Worm (Caenorhabditis elegans): Measurements from ENCODE around the gene hdl-2.

The hdl-2 gene

ce11 chrIV:8827500-8827899 is 46.4 kb upstream of the hdl-2 start, which contains the start of gene T28C6.7:
Gene T28C6.7, plus strand, starts transcription at chrIV:8827800.
- TF ChIP-seq lin-39 (tag; optimal IDR thresholded peaks at IDR 0.05) (no peak), nhr-10 (tag; optimal IDR thresholded peaks at IDR 0.05) (no peak), sem-4 (tag; optimal IDR thresholded peaks at IDR 0.05) (no peak), ceh-82 (tag; optimal IDR thresholded peaks at IDR 0.05) (no peak), ztf-1 (GFP tag; conservative IDR thresholded peaks at IDR 0.05) (no peak), C34F6.9 (tag; optimal IDR thresholded peaks at IDR 0.05) (no peak), lin-11 (tag; optimal IDR thresholded peaks at IDR 0.05) (no peak), mdl-1 (tag; optimal IDR thresholded peaks at IDR 0.05) (no peak), F13H6.1 (tag; optimal IDR thresholded peaks at IDR 0.05) (no peak), egl-27 (tag; optimal IDR thresholded peaks at IDR 0.05) (no peak), lsy-2 (tag; optimal IDR thresholded peaks at IDR 0.05) (no peak), ztf-11 (tag; optimal IDR thresholded peaks at IDR 0.05) (no peak), unc-55 (GFP tag; optimal IDR thresholded peaks at IDR 0.05) (no peak), ZK546.5 (tag; optimal IDR thresholded peaks at IDR 0.05) (no peak), sma-3 (GFP tag; optimal IDR thresholded peaks at IDR 0.05) (no peak)

- TF ChIP-seq gmeb-1 (tag; optimal IDR thresholded peaks at IDR 0.05) (peak; percentile 42), nhr-6 (tag; optimal IDR thresholded peaks at IDR 0.05) (no peak), sma-9 (GFP tag; optimal IDR thresholded peaks at IDR 0.05) (peak; percentile 60), sma-9 (tag; optimal IDR thresholded peaks at IDR 0.05) (no peak), nhr-11 (tag; optimal IDR thresholded peaks at IDR 0.05) (no peak), nhr-129 (tag; optimal IDR thresholded peaks at IDR 0.05) (peak; percentile 70), mdl-1 (tag; optimal IDR thresholded peaks at IDR 0.05) (peak in 1 of 2 experiments; percentile 22), ztf-11 (tag; optimal IDR thresholded peaks at IDR 0.05) (no peak), unc-62 (GFP tag; optimal IDR thresholded peaks at IDR 0.05) (no peak), nhr-25 (tag; optimal IDR thresholded peaks at IDR 0.05) (peak; percentile 66), ama-1 (optimal IDR thresholded peaks at IDR 0.05) (no peak), Y55F3AM.14 (GFP tag; optimal IDR thresholded peaks at IDR 0.05) (no peak), skn-1 (tag; optimal IDR thresholded peaks at IDR 0.05) (no peak), unc-39 (tag; optimal IDR thresholded peaks at IDR 0.05) (no peak), mbf-1 (tag; optimal IDR thresholded peaks at IDR 0.05) (no peak), C34F6.9 (tag; optimal IDR thresholded peaks at IDR 0.05) (no peak), nhr-21 (tag; optimal IDR thresholded peaks at IDR 0.05) (peak; percentile 65), mab-5 (tag; optimal IDR thresholded peaks at IDR 0.05) (no peak), ztf-4 (tag; optimal IDR thresholded peaks at IDR 0.05) (no peak), sem-4 (tag; optimal IDR thresholded peaks at IDR 0.05) (no peak), lin-11 (tag; optimal IDR thresholded peaks at IDR 0.05) (no peak), alr-1 (tag; optimal IDR thresholded peaks at IDR 0.05) (no peak), ceh-82 (tag; optimal IDR thresholded peaks at IDR 0.05) (no peak), F13H6.1 (tag; optimal IDR thresholded peaks at IDR 0.05) (no peak), nhr-12 (tag; optimal IDR thresholded peaks at IDR 0.05) (no peak), nhr-237 (tag; optimal IDR thresholded peaks at IDR 0.05) (no peak), egl-27 (tag; optimal IDR thresholded peaks at IDR 0.05) (no peak), elt-1 (tag; optimal IDR thresholded peaks at IDR 0.05) (no peak), dmd-4 (tag; optimal IDR thresholded peaks at IDR 0.05) (no peak), fos-1 (tag; optimal IDR thresholded peaks at IDR 0.05) (peak; percentile 65), lin-13 (GFP tag; optimal IDR thresholded peaks at IDR 0.05) (no peak), ZK546.5 (tag; optimal IDR thresholded peaks at IDR 0.05) (no peak), nhr-77 (tag; optimal IDR thresholded peaks at IDR 0.05) (no peak), crh-2 (tag; optimal IDR thresholded peaks at IDR 0.05) (peak; percentile 37), R02D3.7 (tag; optimal IDR thresholded peaks at IDR 0.05) (no peak), nhr-23 (tag; optimal IDR thresholded peaks at IDR 0.05) (no peak), lin-39 (tag; optimal IDR thresholded peaks at IDR 0.05) (no peak), aly-2 (tag; optimal IDR thresholded peaks at IDR 0.05) (no peak), ztf-1 (GFP tag; conservative IDR thresholded peaks at IDR 0.05) (no peak), ceh-16 (tag; optimal IDR thresholded peaks at IDR 0.05) (no peak), zag-1 (tag; optimal IDR thresholded peaks at IDR 0.05) (no peak), snpc-4 (tag; optimal IDR thresholded peaks at IDR 0.05) (no peak), blmp-1 (tag; optimal IDR thresholded peaks at IDR 0.05; ENCODE audit: insufficient read depth) (peak; percentile 63), lsy-2 (tag; optimal IDR thresholded peaks at IDR 0.05) (no peak), nhr-10 (tag; optimal IDR thresholded peaks at IDR 0.05) (no peak), elt-3 (tag; optimal IDR thresholded peaks at IDR 0.05) (no peak), peb-1 (tag; optimal IDR thresholded peaks at IDR 0.05) (no peak), sma-3 (GFP tag; optimal IDR thresholded peaks at IDR 0.05) (peak; percentile 69), unc-55 (GFP tag; optimal IDR thresholded peaks at IDR 0.05) (no peak)
These were observed 43.4 kb upstream of the hdl-2 start, which contains the start of gene T28C6.8 for ce11 chrIV:8830591-8830990. Gene T28C6.8, minus strand, starts transcription at chrIV:8830727.
